Worm (Caenorhabditis elegans) whole organism, L2 larva: ENCODE data around the gene pals-30.

Experiments used
- C34F6.9 ChIP-seq: fragments of 150-350 bp; optimal IDR thresholded peaks from 2 replicates; lab custom pipeline; 2014; ENCODE audit warnings: missing biosample characterization, missing genetic modification characterization
- F13H6.1 ChIP-seq: sonication (generic microtip); optimal IDR thresholded peaks from 2 replicates; lab custom pipeline; 2016; ENCODE audit warnings: missing genetic modification characterization, missing compliant biosample characterization
- R02D3.7 ChIP-seq: fragments of 150-350 bp; optimal IDR thresholded peaks from 2 replicates; lab custom pipeline; 2014; ENCODE audit warnings: missing biosample characterization, missing genetic modification characterization
- Y55F3AM.14 ChIP-seq: fragments of 200-800 bp; sonication (Bioruptor generic); optimal IDR thresholded peaks from 2 replicates; lab custom pipeline; 2018; ENCODE audit warnings: mild to moderate bottlenecking, missing genetic modification characterization, missing compliant biosample characterization
- alr-1 ChIP-seq: fragments of 150-350 bp; optimal IDR thresholded peaks from 2 replicates; lab custom pipeline; 2014; ENCODE audit warnings: missing biosample characterization, missing genetic modification characterization
- aly-2 ChIP-seq: fragments of 150-350 bp; optimal IDR thresholded peaks from 2 replicates; lab custom pipeline; 2014; ENCODE audit warnings: missing biosample characterization, missing genetic modification characterization
- ama-1 ChIP-seq: fragments of 150-350 bp; optimal IDR thresholded peaks from 2 replicates; lab custom pipeline; 2018; ENCODE audit warnings: inconsistent platforms
- ceh-16 ChIP-seq: fragments of 150-350 bp; optimal IDR thresholded peaks from 2 replicates; lab custom pipeline; 2014; ENCODE audit warnings: missing biosample characterization, missing genetic modification characterization
- ceh-82 ChIP-seq: fragments of 150-350 bp; optimal IDR thresholded peaks from 2 replicates; lab custom pipeline; 2014; ENCODE audit warnings: missing biosample characterization, missing genetic modification characterization
- crh-2 ChIP-seq: sonication (generic microtip); optimal IDR thresholded peaks from 2 replicates; lab custom pipeline; 2017; ENCODE audit warnings: missing biosample characterization, missing genetic modification characterization
- dmd-4 ChIP-seq: sonication (generic microtip); optimal IDR thresholded peaks from 2 replicates; lab custom pipeline; 2017; ENCODE audit warnings: missing biosample characterization, missing genetic modification characterization
- elt-3 ChIP-seq: sonication (generic microtip); optimal IDR thresholded peaks from 2 replicates; lab custom pipeline; 2017; ENCODE audit warnings: missing biosample characterization, missing genetic modification characterization
- fos-1 ChIP-seq: fragments of 150-350 bp; optimal IDR thresholded peaks from 2 replicates; lab custom pipeline; 2014; ENCODE audit warnings: missing biosample characterization, missing genetic modification characterization
- gmeb-1 ChIP-seq: fragments of 150-350 bp; optimal IDR thresholded peaks from 2 replicates; lab custom pipeline; 2014; ENCODE audit warnings: missing biosample characterization, missing genetic modification characterization
- lin-11 ChIP-seq: fragments of 150-350 bp; sonication (generic microtip); optimal IDR thresholded peaks from 2 replicates; lab custom pipeline; 2014; ENCODE audit warnings: missing biosample characterization, missing genetic modification characterization, inconsistent platforms, mixed read lengths
- lin-13 ChIP-seq: fragments of 150-350 bp; optimal IDR thresholded peaks from 2 replicates; lab custom pipeline; 2014; ENCODE audit warnings: missing biosample characterization, missing genetic modification reagents, missing genetic modification characterization
- lin-39 ChIP-seq: fragments of 150-350 bp; optimal IDR thresholded peaks from 2 replicates; lab custom pipeline; 2014; ENCODE audit warnings: missing biosample characterization, missing genetic modification reagents, missing genetic modification characterization
- lsy-2 ChIP-seq, 2 experiments: fragments of 150-350 bp in 1 of 2; sonication (generic microtip) in 1 of 2; optimal IDR thresholded peaks; 2 replicates each; lab custom pipeline; 2014 to 2017; ENCODE audit warnings: missing biosample characterization in 2 of 2, missing genetic modification characterization in 2 of 2
- mab-5 ChIP-seq: fragments of 150-350 bp; optimal IDR thresholded peaks from 2 replicates; lab custom pipeline; 2014; ENCODE audit warnings: missing biosample characterization, missing genetic modification characterization
- mdl-1 ChIP-seq, 2 experiments: fragments of 150-350 bp in 1 of 2; sonication (generic microtip) in 1 of 2; optimal IDR thresholded peaks; 2 replicates each; lab custom pipeline; 2017; ENCODE audit warnings: missing biosample characterization in 2 of 2, missing genetic modification characterization in 2 of 2
- nhr-11 ChIP-seq: fragments of 150-350 bp; optimal IDR thresholded peaks from 2 replicates; lab custom pipeline; 2014; ENCODE audit warnings: missing biosample characterization, missing genetic modification characterization
- nhr-12 ChIP-seq: fragments of 150-350 bp; optimal IDR thresholded peaks from 2 replicates; lab custom pipeline; 2014; ENCODE audit warnings: missing biosample characterization, missing genetic modification characterization
- nhr-129 ChIP-seq: fragments of 150-350 bp; optimal IDR thresholded peaks from 2 replicates; lab custom pipeline; 2014; ENCODE audit warnings: missing biosample characterization, missing genetic modification characterization
- nhr-21 ChIP-seq: fragments of 150-350 bp; optimal IDR thresholded peaks from 2 replicates; lab custom pipeline; 2014; ENCODE audit warnings: missing biosample characterization, missing genetic modification characterization
- nhr-23 ChIP-seq: fragments of 150-350 bp; optimal IDR thresholded peaks from 2 replicates; lab custom pipeline; 2014; ENCODE audit warnings: missing biosample characterization, missing genetic modification reagents, missing genetic modification characterization
- nhr-25 ChIP-seq: fragments of 150-350 bp; sonication (generic microtip); optimal IDR thresholded peaks from 3 replicates; lab custom pipeline; 2014; ENCODE audit warnings: missing biosample characterization, missing genetic modification characterization
- nhr-6 ChIP-seq: fragments of 150-350 bp; optimal IDR thresholded peaks from 2 replicates; lab custom pipeline; 2014; ENCODE audit warnings: missing biosample characterization, missing genetic modification characterization
- nhr-77 ChIP-seq: fragments of 150-350 bp; optimal IDR thresholded peaks from 2 replicates; lab custom pipeline; 2014; ENCODE audit warnings: missing biosample characterization, missing genetic modification characterization
- peb-1 ChIP-seq: fragments of 150-350 bp; optimal IDR thresholded peaks from 2 replicates; lab custom pipeline; 2014; ENCODE audit warnings: missing biosample characterization, missing genetic modification characterization
- sem-4 ChIP-seq: fragments of 150-350 bp; optimal IDR thresholded peaks from 2 replicates; lab custom pipeline; 2014; ENCODE audit warnings: missing biosample characterization, missing genetic modification reagents, missing genetic modification characterization
- skn-1 ChIP-seq: sonication (generic microtip); optimal IDR thresholded peaks from 2 replicates; lab custom pipeline; 2017; ENCODE audit warnings: missing biosample characterization, missing genetic modification characterization
- sma-3 ChIP-seq: sonication (generic microtip); optimal IDR thresholded peaks from 2 replicates; lab custom pipeline; 2016; ENCODE audit warnings: missing genetic modification reagents, missing genetic modification characterization, missing compliant biosample characterization
- snpc-4 ChIP-seq: fragments of 150-350 bp; optimal IDR thresholded peaks from 2 replicates; lab custom pipeline; 2014; ENCODE audit warnings: missing biosample characterization, missing genetic modification characterization
- unc-39 ChIP-seq: fragments of 150-350 bp; optimal IDR thresholded peaks from 2 replicates; lab custom pipeline; 2014; ENCODE audit warnings: missing biosample characterization, missing genetic modification characterization
- unc-55 ChIP-seq: fragments of 150-350 bp; sonication (generic microtip); optimal IDR thresholded peaks from 3 replicates; lab custom pipeline; 2014; ENCODE audit warnings: missing biosample characterization, missing genetic modification reagents, missing genetic modification characterization
- unc-62 ChIP-seq: fragments of 150-350 bp; optimal IDR thresholded peaks from 2 replicates; lab custom pipeline; 2014; ENCODE audit warnings: missing biosample characterization, missing genetic modification reagents, missing genetic modification characterization
- zag-1 ChIP-seq: fragments of 150-350 bp; optimal IDR thresholded peaks from 2 replicates; lab custom pipeline; 2014; ENCODE audit warnings: missing biosample characterization, missing genetic modification characterization
- ztf-1 ChIP-seq: fragments of 200-800 bp; sonication (Bioruptor generic); conservative IDR thresholded peaks from 2 replicates; pipeline ENCODE4 v1.3.6; 2022; ENCODE audit warnings: missing genetic modification characterization, missing compliant biosample characterization
- ztf-11 ChIP-seq: sonication (generic microtip); optimal IDR thresholded peaks from 2 replicates; lab custom pipeline; 2017; ENCODE audit warnings: missing biosample characterization, missing genetic modification characterization
- ztf-4 ChIP-seq: fragments of 150-350 bp; optimal IDR thresholded peaks from 2 replicates; lab custom pipeline; 2014; ENCODE audit warnings: missing biosample characterization, missing genetic modification characterization

Gene pals-30

DNA sequence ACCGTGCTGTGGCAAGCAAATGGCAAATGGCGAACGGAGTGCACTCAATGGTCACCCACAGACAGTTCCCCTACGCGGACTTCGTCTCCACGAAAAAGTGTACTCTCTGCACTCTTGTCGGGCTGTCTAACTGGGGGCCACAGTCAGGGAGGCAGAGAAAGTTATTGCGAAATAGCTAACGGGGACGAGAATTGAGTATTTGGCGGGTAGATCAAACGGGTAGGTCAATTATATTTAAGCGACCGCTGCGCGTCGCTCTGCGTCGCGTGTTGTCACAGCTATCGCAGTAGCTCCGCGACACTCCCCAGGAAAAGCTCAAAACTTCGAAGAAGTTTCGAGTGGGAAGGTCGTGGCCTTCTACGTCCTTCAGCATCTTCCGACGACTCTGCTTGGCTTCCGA is 19.4 kb downstream of the pals-30 start:
- TF ChIP-seq nhr-129 (tag; lab: Kevin White, UChicago) (peak; percentile 13), ztf-11 (tag; lab: Kevin White, UChicago) (no peak)

DNA sequence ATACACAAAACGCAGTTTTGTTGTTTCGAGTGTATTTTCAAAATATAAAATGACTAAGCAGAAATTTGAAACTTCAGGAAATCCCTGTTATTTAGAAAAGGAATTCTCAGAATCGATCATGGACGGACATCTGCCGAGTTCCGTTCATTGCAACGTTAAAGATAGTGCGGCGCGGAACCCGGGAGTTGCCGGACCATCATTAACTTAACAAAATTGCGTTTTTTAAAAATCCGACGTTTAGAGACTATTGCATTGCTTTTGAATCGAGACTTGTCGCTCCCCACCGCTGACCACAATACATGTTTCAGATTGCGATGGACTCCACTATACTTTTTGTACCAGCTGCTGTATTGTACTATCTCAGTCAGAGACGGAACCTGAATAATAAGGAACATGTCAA is 21.7 kb downstream of the pals-30 start:
- TF ChIP-seq fos-1 (tag; lab: Kevin White, UChicago) (no peak), mab-5 (tag; lab: Kevin White, UChicago) (no peak), lin-39 (no peak), lin-13 (GFP tag; lab: Kevin White, UChicago) (no peak)

- TF ChIP-seq ceh-82: no peak
- no peak for TF ChIP-seq snpc-4
- TF ChIP-seq unc-39 (tag; lab: Kevin White, UChicago): no peak
- no peak for TF ChIP-seq sem-4 (tag; lab: Kevin White, UChicago)
- TF ChIP-seq lsy-2 (tag; optimal IDR thresholded peaks at IDR 0.05; lab: Kevin White, UChicago): no peak
Observed at ce11 chrIV:14528718-14529117, 23.1 kb downstream of the pals-30 start, which contains the start of gene T27E7.3. Gene T27E7.3 (plus strand): TSS chrIV:14529018.

DNA sequence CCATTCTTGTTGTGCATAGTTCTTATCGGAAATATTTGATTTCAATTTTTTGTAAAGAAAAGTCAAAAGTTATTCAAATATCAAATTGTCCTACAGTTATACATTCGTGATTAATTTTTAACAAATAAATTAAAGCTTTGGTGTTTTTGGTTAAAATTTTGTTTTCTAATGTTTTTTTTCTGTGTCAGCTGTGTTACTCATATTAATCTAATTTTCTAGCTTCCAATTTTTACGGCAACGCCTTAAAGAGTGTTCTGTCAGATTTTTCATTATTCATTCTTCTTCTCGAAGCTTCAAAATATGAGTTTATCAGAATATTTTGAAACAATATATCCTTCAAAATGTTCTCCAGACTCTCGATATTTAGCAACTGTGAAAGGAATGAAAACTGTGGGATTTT is 28.2 kb downstream of the pals-30 start, which contains the start of gene srh-63:
Gene srh-63, plus strand, starts transcription at position 301 of the 400 bp plus-strand sequence.
- TF ChIP-seq mdl-1 (tag; optimal IDR thresholded peaks at IDR 0.05; lab: Kevin White, UChicago): no peak
- TF ChIP-seq snpc-4: no peak
- no peak for TF ChIP-seq nhr-23
- no peak for TF ChIP-seq peb-1 (tag; lab: Kevin White, UChicago)
- no peak for TF ChIP-seq R02D3.7 (tag; lab: Kevin White, UChicago)

- TF ChIP-seq lin-13 (GFP tag; lab: Kevin White, UChicago) (no peak), mab-5 (tag; lab: Kevin White, UChicago) (no peak), aly-2 (no peak), nhr-25 (tag; lab: Kevin White, UChicago) (no peak), F13H6.1 (tag; lab: Kevin White, UChicago) (no peak), mdl-1 (tag; optimal IDR thresholded peaks at IDR 0.05; lab: Kevin White, UChicago) (no peak), peb-1 (tag; lab: Kevin White, UChicago) (no peak), unc-55 (GFP tag; lab: Kevin White, UChicago) (no peak)
Observed at ce11 chrIV:14519423-14519822, 32.3 kb downstream of the pals-30 start, which contains the start of the genes Y57G11A.2 and T27E7.1. Gene Y57G11A.2 (minus strand): TSS chrIV:14519523. Gene T27E7.1 (plus strand): TSS chrIV:14519759.

DNA sequence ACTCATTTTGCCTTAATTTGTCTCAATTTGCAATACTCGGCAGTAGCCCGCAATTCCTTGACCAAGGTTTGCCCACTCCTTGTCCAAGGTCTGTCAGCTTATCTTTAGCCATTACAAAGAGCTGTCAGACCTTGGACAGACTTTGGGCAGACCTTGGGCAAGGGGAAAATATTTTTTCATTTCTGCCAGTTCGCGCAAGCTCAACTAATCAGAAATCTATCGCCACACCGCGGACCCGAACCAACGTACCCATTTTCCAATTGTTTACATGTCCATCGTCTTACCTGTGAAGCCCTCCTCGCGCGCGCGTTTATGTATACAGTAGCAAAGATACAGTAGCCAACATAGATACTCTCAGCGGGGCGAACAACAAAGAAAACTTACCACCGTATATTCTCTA is 36.6 kb downstream of the pals-30 start:
- TF ChIP-seq dmd-4 (tag; lab: Kevin White, UChicago) (no peak), nhr-77 (tag; lab: Kevin White, UChicago) (no peak), ceh-16 (tag; lab: Kevin White, UChicago) (no peak)

ce11 chrIV:14512405-14512804 is 39.4 kb downstream of the pals-30 start, which contains the start of gene Y57G11A.5:
Gene Y57G11A.5 (minus strand): TSS chrIV:14512505.
- TF ChIP-seq zag-1 (tag; lab: Kevin White, UChicago) (no peak), nhr-11 (tag; lab: Kevin White, UChicago) (no peak), nhr-12 (tag; lab: Kevin White, UChicago) (no peak), nhr-25 (tag; lab: Kevin White, UChicago) (no peak), crh-2 (no peak)

DNA sequence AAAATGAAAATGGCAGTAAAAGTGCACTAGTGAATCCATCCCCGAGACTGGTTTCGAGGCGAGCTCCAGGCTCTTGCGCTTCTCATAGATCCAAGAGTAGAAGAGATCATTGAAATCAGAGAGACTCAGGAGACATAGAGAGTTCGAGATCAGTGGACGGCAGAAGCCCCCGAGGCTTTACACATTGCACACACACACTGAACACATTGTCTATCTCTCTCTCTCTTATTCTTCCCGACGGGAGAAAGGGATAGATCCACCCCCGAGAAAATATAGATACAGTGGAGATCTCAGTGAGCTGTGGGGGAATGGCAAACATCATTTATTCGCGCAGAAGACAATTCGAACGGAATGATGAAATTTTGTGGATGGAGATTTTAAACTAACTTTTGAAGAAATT is 44.8 kb downstream of the pals-30 start:
- TF ChIP-seq F13H6.1 (tag; lab: Kevin White, UChicago) (peak; percentile 70), ama-1 (lab: Kevin White, UChicago) (no peak), alr-1 (no peak), elt-3 (tag; lab: Kevin White, UChicago) (no peak), mab-5 (tag; lab: Kevin White, UChicago) (no peak), unc-55 (GFP tag; lab: Kevin White, UChicago) (no peak), lin-11 (no peak), nhr-21 (tag; lab: Kevin White, UChicago) (no peak), ztf-11 (tag; lab: Kevin White, UChicago) (no peak), sem-4 (tag; lab: Kevin White, UChicago) (no peak), nhr-6 (tag; lab: Kevin White, UChicago) (no peak), R02D3.7 (tag; lab: Kevin White, UChicago) (no peak), Y55F3AM.14 (GFP tag; lab: Kevin White, UChicago) (no peak), sma-3 (no peak), nhr-77 (tag; lab: Kevin White, UChicago) (no peak), unc-39 (tag; lab: Kevin White, UChicago) (no peak), unc-62 (GFP tag; lab: Kevin White, UChicago) (no peak), nhr-129 (tag; lab: Kevin White, UChicago) (peak; percentile 82), C34F6.9 (peak; percentile 18), skn-1 (tag; lab: Kevin White, UChicago) (no peak), ztf-4 (tag; lab: Kevin White, UChicago) (no peak), gmeb-1 (tag; lab: Kevin White, UChicago) (no peak), snpc-4 (no peak), ztf-1 (GFP tag; lab: Robert Waterston, UW) (no peak)
